Fruit fly (Drosophila melanogaster) whole organism, embryonic: ENCODE results near the gene CG32428.

ENCODE experiments used
- Aef1 ChIP-seq: fragments of 200-800 bp; sonication (Bioruptor generic); IDR thresholded peaks from 3 replicates; pipeline ENCODE4 v1.3.6; 2022; ENCODE audit warnings: missing biosample characterization, missing genetic modification characterization
- Blimp-1 ChIP-seq: fragments of 200-800 bp; sonication (Bioruptor generic); optimal IDR thresholded peaks from 3 replicates; lab custom pipeline; 2018; ENCODE audit warnings: missing biosample characterization, missing genetic modification characterization, mild to moderate bottlenecking, moderate library complexity, missing genetic modification reagents
- Bteb2 ChIP-seq: fragments of 200-800 bp; sonication (Bioruptor generic); optimal IDR thresholded peaks from 2 replicates; lab custom pipeline; 2016; ENCODE audit warnings: missing biosample characterization, missing genetic modification characterization
- C15 ChIP-seq: fragments of 200-800 bp; sonication (Bioruptor generic); IDR thresholded peaks from 3 replicates; pipeline ENCODE4 v1.3.6; 2022; ENCODE audit warnings: missing biosample characterization, missing genetic modification characterization
- CG1024 ChIP-seq: fragments of 200-800 bp; sonication (Bioruptor generic); IDR thresholded peaks from 2 replicates; pipeline ENCODE4 v1.3.6; 2022; ENCODE audit warnings: missing biosample characterization, missing genetic modification characterization
- CG10959 ChIP-seq: fragments of 200-800 bp; sonication (Bioruptor generic); IDR thresholded peaks from 2 replicates; pipeline ENCODE4 v1.3.6; 2022; ENCODE audit warnings: missing biosample characterization, missing genetic modification characterization
- CG11504 ChIP-seq: fragments of 200-800 bp; sonication (Bioruptor generic); optimal IDR thresholded peaks from 3 replicates; lab custom pipeline; 2019; ENCODE audit warnings: missing biosample characterization, mild to moderate bottlenecking, missing genetic modification characterization, moderate library complexity
- CG12391 ChIP-seq: fragments of 200-800 bp; sonication (Bioruptor generic); optimal IDR thresholded peaks from 3 replicates; lab custom pipeline; 2018; ENCODE audit warnings: missing biosample characterization, mild to moderate bottlenecking, missing genetic modification characterization, moderate library complexity
- CG13624 ChIP-seq: fragments of 200-800 bp; sonication (Bioruptor generic); optimal IDR thresholded peaks from 2 replicates; lab custom pipeline; 2016; ENCODE audit warnings: missing biosample characterization, missing genetic modification characterization
- CG15011 ChIP-seq: fragments of 200-800 bp; sonication (Bioruptor generic); optimal IDR thresholded peaks from 3 replicates; lab custom pipeline; 2018; ENCODE audit warnings: missing biosample characterization, mild to moderate bottlenecking, missing genetic modification characterization
- CG15514 ChIP-seq: fragments of 200-800 bp; sonication (Bioruptor generic); optimal IDR thresholded peaks from 3 replicates; lab custom pipeline; 2017; ENCODE audit warnings: missing biosample characterization, missing genetic modification characterization, mild to moderate bottlenecking, moderate library complexity, missing genetic modification reagents
- CG17328 ChIP-seq: fragments of 200-800 bp; sonication (Bioruptor generic); IDR thresholded peaks from 2 replicates; pipeline ENCODE4 v1.3.6; 2022; ENCODE audit warnings: missing biosample characterization, missing genetic modification characterization
- CG18011 ChIP-seq: fragments of 200-800 bp; sonication (Bioruptor generic); optimal IDR thresholded peaks from 2 replicates; lab custom pipeline; 2017; ENCODE audit warnings: missing biosample characterization, missing genetic modification characterization, mild to moderate bottlenecking, moderate library complexity, missing genotype
- CG2116 ChIP-seq: fragments of 200-800 bp; sonication (Bioruptor generic); optimal IDR thresholded peaks from 3 replicates; lab custom pipeline; 2018; ENCODE audit warnings: missing biosample characterization, mild to moderate bottlenecking, missing genetic modification characterization
- CG2875 ChIP-seq: fragments of 200-800 bp; sonication (Bioruptor generic); optimal IDR thresholded peaks from 2 replicates; lab custom pipeline; 2017; ENCODE audit warnings: missing biosample characterization, mild to moderate bottlenecking, missing genetic modification characterization, missing genetic modification reagents
- CG3163 ChIP-seq: fragments of 200-800 bp; sonication (Bioruptor generic); optimal IDR thresholded peaks from 3 replicates; lab custom pipeline; 2016; ENCODE audit warnings: missing biosample characterization, missing genetic modification characterization
- CG32772 ChIP-seq: fragments of 200-800 bp; sonication (Bioruptor generic); IDR thresholded peaks from 2 replicates; pipeline ENCODE4 v1.3.6; 2022; ENCODE audit warnings: missing biosample characterization, missing genetic modification characterization
- CG3838 ChIP-seq: fragments of 200-800 bp; sonication (Bioruptor generic); optimal IDR thresholded peaks from 3 replicates; lab custom pipeline; 2016; ENCODE audit warnings: missing biosample characterization, missing genetic modification characterization
- CG4424 ChIP-seq: fragments of 200-800 bp; sonication (Bioruptor generic); optimal IDR thresholded peaks from 3 replicates; lab custom pipeline; 2016; ENCODE audit warnings: missing biosample characterization, missing genetic modification characterization
- CG8359 ChIP-seq: fragments of 200-800 bp; sonication (Bioruptor generic); optimal IDR thresholded peaks from 2 replicates; lab custom pipeline; 2017; ENCODE audit warnings: missing biosample characterization, mild to moderate bottlenecking, missing genetic modification characterization, borderline replicate concordance
- CG8924 ChIP-seq: fragments of 200-800 bp; optimal IDR thresholded peaks from 3 replicates; lab custom pipeline; 2019; ENCODE audit warnings: missing biosample characterization, mild to moderate bottlenecking, missing genetic modification characterization, moderate library complexity
- CG9609 ChIP-seq: fragments of 200-800 bp; sonication (Bioruptor generic); optimal IDR thresholded peaks from 3 replicates; lab custom pipeline; 2016; ENCODE audit warnings: missing biosample characterization, missing genetic modification characterization
- CrebB ChIP-seq: fragments of 200-800 bp; sonication (Bioruptor generic); optimal IDR thresholded peaks from 3 replicates; lab custom pipeline; 2018; ENCODE audit warnings: missing biosample characterization, mild to moderate bottlenecking, missing genetic modification characterization
- Dref ChIP-seq: fragments of 200-800 bp; sonication (Bioruptor generic); IDR thresholded peaks from 2 replicates; pipeline ENCODE4 v1.3.6; 2022; ENCODE audit warnings: missing biosample characterization, missing genetic modification characterization
- Elba2 ChIP-seq: fragments of 200-800 bp; sonication (Bioruptor generic); optimal IDR thresholded peaks from 3 replicates; lab custom pipeline; 2016; ENCODE audit warnings: missing biosample characterization, missing genetic modification characterization
- HLH54F ChIP-seq: fragments of 200-800 bp; sonication (Bioruptor generic); optimal IDR thresholded peaks from 3 replicates; lab custom pipeline; 2016; ENCODE audit warnings: missing biosample characterization, missing genetic modification characterization
- HmgD ChIP-seq: fragments of 200-800 bp; sonication (Bioruptor generic); optimal IDR thresholded peaks from 3 replicates; lab custom pipeline; 2016; ENCODE audit warnings: missing biosample characterization, missing genetic modification characterization
- Lim3 ChIP-seq: fragments of 200-800 bp; sonication (Bioruptor generic); IDR thresholded peaks from 2 replicates; pipeline ENCODE4 v1.3.6; 2022; ENCODE audit warnings: missing biosample characterization, missing genetic modification characterization
- Pdp1 ChIP-seq, 2 experiments: fragments of 200-800 bp; sonication (Bioruptor generic); optimal IDR thresholded peaks; 3 replicates each; lab custom pipeline; 2016; ENCODE audit warnings: missing biosample characterization in 2 of 2, missing genetic modification characterization in 2 of 2, mild to moderate bottlenecking in 1 of 2, moderate library complexity in 1 of 2
- Poxn ChIP-seq: fragments of 200-800 bp; sonication (Bioruptor generic); IDR thresholded peaks from 2 replicates; pipeline ENCODE4 v1.3.6; 2022; ENCODE audit warnings: missing biosample characterization, missing genetic modification characterization
- Sox100B ChIP-seq: fragments of 200-800 bp; sonication (Bioruptor generic); optimal IDR thresholded peaks from 3 replicates; lab custom pipeline; 2018; ENCODE audit warnings: missing biosample characterization, mild to moderate bottlenecking, missing genetic modification characterization
- Sox102F ChIP-seq: fragments of 200-800 bp; sonication (Bioruptor generic); optimal IDR thresholded peaks from 2 replicates; lab custom pipeline; 2018; ENCODE audit warnings: missing biosample characterization, mild to moderate bottlenecking, missing genetic modification characterization, moderate library complexity
- Usf ChIP-seq: fragments of 200-800 bp; sonication (Bioruptor generic); optimal IDR thresholded peaks from 2 replicates; lab custom pipeline; 2017; ENCODE audit warnings: missing genotype, missing biosample characterization, missing genetic modification characterization
- bowl ChIP-seq: fragments of 200-800 bp; sonication (Bioruptor generic); IDR thresholded peaks from 2 replicates; pipeline ENCODE4 v1.3.6; 2022; ENCODE audit warnings: missing biosample characterization, missing genetic modification characterization
- br ChIP-seq: fragments of >200 bp; optimal IDR thresholded peaks from 2 replicates; lab custom pipeline; 2017
- dmrt99B ChIP-seq: fragments of 200-800 bp; sonication (Bioruptor generic); optimal IDR thresholded peaks from 2 replicates; lab custom pipeline; 2018; ENCODE audit warnings: missing biosample characterization, mild to moderate bottlenecking, missing genetic modification characterization, moderate library complexity
- fd96Cb ChIP-seq: fragments of 200-800 bp; sonication (Bioruptor generic); optimal IDR thresholded peaks from 2 replicates; lab custom pipeline; 2018; ENCODE audit warnings: missing biosample characterization, mild to moderate bottlenecking, missing genetic modification characterization, moderate library complexity
- grn ChIP-seq: fragments of 200-800 bp; sonication (Bioruptor generic); optimal IDR thresholded peaks from 3 replicates; lab custom pipeline; 2017; ENCODE audit warnings: missing biosample characterization, missing genetic modification characterization
- h ChIP-seq: fragments of >200 bp; optimal IDR thresholded peaks from 2 replicates; lab custom pipeline; 2017
- ken ChIP-seq: fragments of 200-800 bp; sonication (Bioruptor generic); IDR thresholded peaks from 3 replicates; pipeline ENCODE4 v1.3.6; 2022; ENCODE audit warnings: missing biosample characterization, missing genetic modification characterization
- lov ChIP-seq, 2 experiments: fragments of 200-800 bp in 1 of 2; fragments of >200 bp in 1 of 2; sonication (Bioruptor generic) in 1 of 2; IDR thresholded peaks in 1 of 2; optimal IDR thresholded peaks in 1 of 2; 2 replicates in 1 of 2; 3 replicates in 1 of 2; pipeline versions ENCODE4 v1.3.6 to Lab custom; 2017 to 2022; ENCODE audit warnings: missing biosample characterization in 1 of 2, missing genetic modification characterization in 1 of 2
- mirr ChIP-seq: fragments of 200-800 bp; sonication (Bioruptor generic); optimal IDR thresholded peaks from 3 replicates; lab custom pipeline; 2018; ENCODE audit warnings: missing biosample characterization, mild to moderate bottlenecking, missing genetic modification characterization
- org-1 ChIP-seq: fragments of 200-800 bp; sonication (Bioruptor generic); optimal IDR thresholded peaks from 2 replicates; lab custom pipeline; 2017; ENCODE audit warnings: missing biosample characterization, missing genetic modification characterization
- pzg ChIP-seq: fragments of 200-800 bp; sonication (Bioruptor generic); optimal IDR thresholded peaks from 3 replicates; lab custom pipeline; 2018; ENCODE audit warnings: missing biosample characterization, mild to moderate bottlenecking, missing genetic modification characterization, moderate library complexity
- salm ChIP-seq: fragments of 200-800 bp; sonication (Bioruptor generic); optimal IDR thresholded peaks from 2 replicates; lab custom pipeline; 2018; ENCODE audit warnings: missing biosample characterization, mild to moderate bottlenecking, missing genetic modification characterization
- slbo ChIP-seq: fragments of 200-800 bp; sonication (Bioruptor generic); IDR thresholded peaks from 2 replicates; pipeline ENCODE4 v1.3.6; 2022; ENCODE audit warnings: missing biosample characterization, missing genetic modification characterization
- slou ChIP-seq: fragments of 200-800 bp; sonication (Bioruptor generic); optimal IDR thresholded peaks from 3 replicates; lab custom pipeline; 2016; ENCODE audit warnings: missing biosample characterization, missing genetic modification characterization
- stwl ChIP-seq: fragments of 200-800 bp; sonication (Bioruptor generic); optimal IDR thresholded peaks from 3 replicates; lab custom pipeline; 2018; ENCODE audit warnings: missing biosample characterization, mild to moderate bottlenecking, missing genetic modification characterization, moderate library complexity
- tio ChIP-seq: fragments of 200-800 bp; sonication (Bioruptor generic); optimal IDR thresholded peaks from 2 replicates; lab custom pipeline; 2017; ENCODE audit warnings: missing biosample characterization, missing genetic modification characterization, inconsistent platforms
- usp ChIP-seq: fragments of >200 bp; optimal IDR thresholded peaks from 2 replicates; lab custom pipeline; 2017; ENCODE audit warnings: missing biosample characterization, missing genetic modification characterization
- vnd ChIP-seq: fragments of 200-800 bp; sonication (Bioruptor generic); IDR thresholded peaks from 3 replicates; pipeline ENCODE4 v1.3.6; 2022; ENCODE audit warnings: missing biosample characterization, missing genetic modification characterization; ENCODE audit not compliant: partially characterized antibody

CG32428 gene

dm6 chr3L:20491525-20492132, 18.1 kb upstream of the CG32428 start, which contains the start of gene ND-39 (continued):
- no peak for TF ChIP-seq CG8924
- no peak for TF ChIP-seq slou (GFP tag; lab: Kevin White, UChicago)
- peak; percentile 29; the same call in 1 of the 3 replicates for TF ChIP-seq vnd (GFP tag; lab: Robert Waterston, UW)
- no peak for TF ChIP-seq Aef1
- TF ChIP-seq org-1: no peak
- TF ChIP-seq CG2875 (GFP tag; lab: Kevin White, UChicago): no peak
- TF ChIP-seq slbo (GFP tag; lab: Robert Waterston, UW): no peak
- no peak for TF ChIP-seq Poxn (GFP tag; lab: Robert Waterston, UW)
- TF ChIP-seq CG2116 (GFP tag; lab: Kevin White, UChicago): peak; percentile 93
- no peak for TF ChIP-seq CG10959 (GFP tag; lab: Robert Waterston, UW)
- TF ChIP-seq CG15514 (GFP tag; lab: Kevin White, UChicago): peak; percentile 16
- TF ChIP-seq CG12391: no peak
- TF ChIP-seq Sox100B (GFP tag; lab: Kevin White, UChicago): no peak
- no peak for TF ChIP-seq ken
- TF ChIP-seq grn: peak; percentile 94
- TF ChIP-seq C15 (GFP tag; lab: Robert Waterston, UW): no peak
- no peak for TF ChIP-seq Elba2 (GFP tag; lab: Kevin White, UChicago)
- no peak for TF ChIP-seq h (lab: Kevin White, UChicago)
- TF ChIP-seq CG13624 (GFP tag; lab: Kevin White, UChicago): no peak
- TF ChIP-seq CG32772 (GFP tag; lab: Robert Waterston, UW): no peak
- no peak for TF ChIP-seq Sox102F
- TF ChIP-seq mirr (GFP tag; lab: Kevin White, UChicago): peak; percentile 31
- no peak for TF ChIP-seq CG9609
- TF ChIP-seq Lim3: no peak
- TF ChIP-seq CG4424 (GFP tag; lab: Kevin White, UChicago): no peak
- TF ChIP-seq CG3838: no peak
- TF ChIP-seq br: no peak
- no peak for TF ChIP-seq CrebB
- TF ChIP-seq HLH54F (GFP tag; lab: Kevin White, UChicago): no peak
- no peak for TF ChIP-seq salm (tag; lab: Kevin White, UChicago)
- no peak for TF ChIP-seq Blimp-1 (GFP tag; lab: Kevin White, UChicago)
- TF ChIP-seq dmrt99B (tag; lab: Kevin White, UChicago): no peak
- peak; percentile 49 for TF ChIP-seq stwl (tag; lab: Kevin White, UChicago)
- TF ChIP-seq CG15011 (GFP tag; lab: Kevin White, UChicago): no peak
- TF ChIP-seq CG8359 (GFP tag; lab: Kevin White, UChicago): no peak
- no peak for TF ChIP-seq fd96Cb (tag; lab: Kevin White, UChicago)
- no peak for TF ChIP-seq CG18011
- no peak for TF ChIP-seq CG1024 (GFP tag; lab: Robert Waterston, UW)
- no peak for TF ChIP-seq usp (GFP tag; lab: Kevin White, UChicago)
- TF ChIP-seq Bteb2 (GFP tag; lab: Kevin White, UChicago): no peak
- peak; percentile 100 for TF ChIP-seq CG11504
- no peak for TF ChIP-seq bowl (GFP tag; lab: Robert Waterston, UW)
- TF ChIP-seq Usf (GFP tag; lab: Kevin White, UChicago): no peak
- no peak for TF ChIP-seq lov (optimal IDR thresholded peaks at IDR 0.05; lab: Kevin White, UChicago)
- no peak for TF ChIP-seq lov (GFP tag; IDR thresholded peaks at IDR 0.05; lab: Robert Waterston, UW)
- no peak for TF ChIP-seq HmgD (GFP tag; lab: Kevin White, UChicago)
- no peak for TF ChIP-seq CG17328 (GFP tag; lab: Robert Waterston, UW)
- TF ChIP-seq Dref (GFP tag; lab: Robert Waterston, UW): peak; percentile 54
- no peak for TF ChIP-seq tio (GFP tag; lab: Kevin White, UChicago)
- peak; percentile 53 for TF ChIP-seq pzg
- no peak for TF ChIP-seq Pdp1 (GFP tag; optimal IDR thresholded peaks at IDR 0.05; lab: Kevin White, UChicago)
- no peak for TF ChIP-seq CG3163 (GFP tag; lab: Kevin White, UChicago)
